Worm (Caenorhabditis elegans) whole organism, L1 larva: ENCODE data around the gene C07E3.9.
A peak's percentile ranks its signal among the peaks of the same experiment; 100 is the strongest.

Source experiments
- F16B12.6 ChIP-seq: fragments of 150-350 bp; optimal IDR thresholded peaks from 2 replicates; lab custom pipeline; 2014; ENCODE audit warnings: missing biosample characterization, missing genetic modification characterization
- alr-1 ChIP-seq: fragments of 200-800 bp; sonication (Bioruptor generic); optimal IDR thresholded peaks from 2 replicates; lab custom pipeline; 2018; ENCODE audit warnings: borderline replicate concordance, mild to moderate bottlenecking, missing genetic modification characterization, missing compliant biosample characterization
- aly-2 ChIP-seq: fragments of 150-350 bp; optimal IDR thresholded peaks from 2 replicates; lab custom pipeline; 2014; ENCODE audit warnings: missing biosample characterization, missing genetic modification characterization
- ceh-82 ChIP-seq, 3 experiments: fragments of 150-350 bp in 1 of 3; sonication (generic microtip) in 2 of 3; optimal IDR thresholded peaks; 2 replicates each; lab custom pipeline; 2014 to 2017; ENCODE audit warnings: missing biosample characterization in 3 of 3, missing genetic modification characterization in 3 of 3
- dpl-1 ChIP-seq, 3 experiments: fragments of 150-350 bp in 2 of 3; sonication (generic microtip) in 1 of 3; optimal IDR thresholded peaks; 2 replicates each; lab custom pipeline; 2014 to 2017; ENCODE audit warnings: missing biosample characterization in 3 of 3, missing genetic modification characterization in 3 of 3, missing genetic modification reagents in 3 of 3
- efl-1 ChIP-seq, 4 experiments: fragments of 150-350 bp; optimal IDR thresholded peaks in 3 of 4; peaks in 1 of 4; 1 replicate in 1 of 4; 2 replicates in 3 of 4; lab custom pipeline; 2014; ENCODE audit warnings: missing biosample characterization in 2 of 4, missing genetic modification characterization in 2 of 4, missing genetic modification reagents in 2 of 4
- egl-13 ChIP-seq: sonication (generic microtip); optimal IDR thresholded peaks from 2 replicates; lab custom pipeline; 2016; ENCODE audit warnings: missing genotype, missing genetic modification reagents, missing genetic modification characterization, missing compliant biosample characterization
- elt-3 ChIP-seq, 6 experiments: fragments of 150-350 bp in 1 of 6; sonication (generic microtip); optimal IDR thresholded peaks; 2 replicates each; lab custom pipeline; 2017 to 2018; ENCODE audit warnings: missing biosample characterization in 6 of 6, missing genetic modification characterization in 6 of 6, inconsistent platforms in 1 of 6
- fkh-4 ChIP-seq: sonication (generic microtip); optimal IDR thresholded peaks from 2 replicates; lab custom pipeline; 2016; ENCODE audit warnings: missing compliant biosample characterization, missing genetic modification characterization, borderline replicate concordance
- fos-1 ChIP-seq: fragments of 150-350 bp; optimal IDR thresholded peaks from 2 replicates; lab custom pipeline; 2014; ENCODE audit warnings: missing biosample characterization, missing genetic modification characterization
- isw-1 ChIP-seq: fragments of 200-800 bp; sonication (Bioruptor generic); IDR thresholded peaks from 2 replicates; pipeline ENCODE4 v1.3.6; 2022; ENCODE audit warnings: missing genetic modification characterization, missing compliant biosample characterization
- lin-13 ChIP-seq: fragments of 150-350 bp; optimal IDR thresholded peaks from 2 replicates; lab custom pipeline; 2014; ENCODE audit warnings: missing biosample characterization, missing genetic modification reagents, missing genetic modification characterization
- lsy-2 ChIP-seq, 2 experiments: fragments of 150-350 bp; optimal IDR thresholded peaks; 2 replicates each; lab custom pipeline; 2014; ENCODE audit warnings: missing biosample characterization in 2 of 2, missing genetic modification characterization in 2 of 2
- mdl-1 ChIP-seq, 2 experiments: fragments of 150-350 bp; optimal IDR thresholded peaks; 2 replicates each; lab custom pipeline; 2014 to 2017; ENCODE audit warnings: missing biosample characterization in 2 of 2, missing genetic modification characterization in 2 of 2, inconsistent platforms in 1 of 2
- mef-2 ChIP-seq: fragments of 150-350 bp; optimal IDR thresholded peaks from 2 replicates; lab custom pipeline; 2014; ENCODE audit warnings: missing biosample characterization, missing genetic modification characterization
- mep-1 ChIP-seq: fragments of 150-350 bp; optimal IDR thresholded peaks from 2 replicates; lab custom pipeline; 2014; ENCODE audit warnings: missing biosample characterization, missing genetic modification characterization
- nhr-20 ChIP-seq: sonication (generic microtip); optimal IDR thresholded peaks from 2 replicates; lab custom pipeline; 2016; ENCODE audit warnings: mild to moderate bottlenecking, missing genetic modification characterization, missing compliant biosample characterization
- nhr-237 ChIP-seq: fragments of 150-350 bp; optimal IDR thresholded peaks from 2 replicates; lab custom pipeline; 2014; ENCODE audit warnings: missing biosample characterization, missing genetic modification characterization
- nhr-28 ChIP-seq: fragments of 150-350 bp; optimal IDR thresholded peaks from 2 replicates; lab custom pipeline; 2014; ENCODE audit warnings: missing biosample characterization, missing genetic modification characterization
- nhr-71 ChIP-seq: sonication (generic microtip); optimal IDR thresholded peaks from 2 replicates; lab custom pipeline; 2016; ENCODE audit warnings: mild to moderate bottlenecking, missing genetic modification characterization, moderate library complexity, missing compliant biosample characterization
- nhr-77 ChIP-seq: fragments of 150-350 bp; optimal IDR thresholded peaks from 2 replicates; lab custom pipeline; 2014; ENCODE audit warnings: missing biosample characterization, missing genetic modification characterization
- nhr-84 ChIP-seq: sonication (generic microtip); optimal IDR thresholded peaks from 2 replicates; lab custom pipeline; 2017; ENCODE audit warnings: missing biosample characterization, missing genetic modification characterization
- nhr-85 ChIP-seq: sonication (generic microtip); peaks from one replicate; lab custom pipeline; 2016; ENCODE audit warnings: missing genetic modification characterization, inconsistent platforms, missing compliant biosample characterization
- pag-3 ChIP-seq: sonication (generic microtip); optimal IDR thresholded peaks from 2 replicates; lab custom pipeline; 2017; ENCODE audit warnings: missing genetic modification characterization, mild to moderate bottlenecking, missing compliant biosample characterization, antibody characterized with exemption, borderline replicate concordance; ENCODE audit not compliant: insufficient read depth
- pax-3 ChIP-seq: fragments of 200-800 bp; sonication (Bioruptor generic); optimal IDR thresholded peaks from 2 replicates; lab custom pipeline; 2018; ENCODE audit warnings: mild to moderate bottlenecking, missing genetic modification characterization, moderate library complexity, missing compliant biosample characterization
- pqm-1 ChIP-seq: sonication (generic microtip); optimal IDR thresholded peaks from 3 replicates; lab custom pipeline; 2017; ENCODE audit warnings: missing biosample characterization, missing genetic modification characterization
- rnt-1 ChIP-seq: sonication (generic microtip); optimal IDR thresholded peaks from 2 replicates; lab custom pipeline; 2016; ENCODE audit warnings: mild to moderate bottlenecking, missing genetic modification characterization, moderate library complexity, missing compliant biosample characterization
- skn-1 ChIP-seq: fragments of 150-350 bp; optimal IDR thresholded peaks from 2 replicates; lab custom pipeline; 2014; ENCODE audit warnings: missing biosample characterization, missing genetic modification characterization
- sox-4 ChIP-seq: sonication (generic microtip); optimal IDR thresholded peaks from 2 replicates; lab custom pipeline; 2016; ENCODE audit warnings: missing genetic modification characterization, missing compliant biosample characterization
- sup-37 ChIP-seq: fragments of 200-800 bp; sonication (Bioruptor generic); optimal IDR thresholded peaks from 2 replicates; lab custom pipeline; 2018; ENCODE audit warnings: mild to moderate bottlenecking, missing genetic modification characterization, missing compliant biosample characterization
- swsn-7 ChIP-seq: sonication (generic microtip); optimal IDR thresholded peaks from 2 replicates; lab custom pipeline; 2016; ENCODE audit warnings: missing genetic modification characterization, missing compliant biosample characterization
- tbx-2 ChIP-seq: sonication (generic microtip); optimal IDR thresholded peaks from 2 replicates; lab custom pipeline; 2016; ENCODE audit warnings: missing genetic modification characterization, missing compliant biosample characterization
- tlp-1 ChIP-seq: fragments of 150-350 bp; optimal IDR thresholded peaks from 2 replicates; lab custom pipeline; 2014; ENCODE audit warnings: missing biosample characterization, missing genetic modification characterization
- unc-30 ChIP-seq: sonication (generic microtip); optimal IDR thresholded peaks from 2 replicates; lab custom pipeline; 2017; ENCODE audit warnings: missing biosample characterization, missing genetic modification characterization
- unc-98 ChIP-seq: fragments of 200-800 bp; sonication (Bioruptor generic); IDR thresholded peaks from 2 replicates; pipeline ENCODE4 v1.3.6; 2022; ENCODE audit warnings: missing genetic modification characterization, missing compliant biosample characterization
- xbp-1 ChIP-seq: sonication (generic microtip); optimal IDR thresholded peaks from 2 replicates; lab custom pipeline; 2016; ENCODE audit warnings: missing genetic modification characterization, missing compliant biosample characterization
- zag-1 ChIP-seq: fragments of 150-350 bp; optimal IDR thresholded peaks from 2 replicates; lab custom pipeline; 2014; ENCODE audit warnings: missing biosample characterization, missing genetic modification characterization
- zip-4 ChIP-seq: fragments of 200-800 bp; sonication (Bioruptor generic); optimal IDR thresholded peaks from 2 replicates; lab custom pipeline; 2018; ENCODE audit warnings: mild to moderate bottlenecking, missing genetic modification characterization, moderate library complexity, missing compliant biosample characterization

Gene C07E3.9

DNA sequence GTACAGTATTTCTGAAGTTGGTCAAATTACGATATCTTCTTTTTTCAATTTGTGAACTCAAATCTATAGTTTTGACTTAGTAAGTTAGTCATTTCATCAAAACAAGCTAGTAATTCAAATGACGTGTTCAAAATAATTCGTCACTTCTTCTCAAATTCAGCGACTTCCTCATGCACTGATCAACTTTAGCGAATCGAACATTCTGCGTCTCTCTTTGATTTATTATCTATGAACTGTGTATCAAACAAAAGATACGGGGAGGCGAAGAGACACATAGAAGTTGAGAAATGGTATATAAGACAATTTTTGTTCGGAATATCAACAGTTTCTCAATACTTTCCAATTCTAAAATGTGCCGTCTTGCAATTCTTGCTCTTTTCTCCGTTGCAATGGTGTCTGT is 38.6 kb upstream of the C07E3.9 start, which contains the start of gene srlf-34:
Gene srlf-34, plus strand, starts transcription at position 321 of the 400 bp plus-strand sequence.
- TF ChIP-seq swsn-7 (tag; lab: Kevin White, UChicago), result no peak
- peak; percentile 76 for TF ChIP-seq nhr-85 (tag; lab: Kevin White, UChicago)
- TF ChIP-seq elt-3 (tag; optimal IDR thresholded peaks at IDR 0.05; lab: Kevin White, UChicago), result no peak
- no peak for TF ChIP-seq ceh-82 (tag; optimal IDR thresholded peaks at IDR 0.05; lab: Kevin White, UChicago)
- no peak for TF ChIP-seq nhr-20 (tag; lab: Kevin White, UChicago)
- TF ChIP-seq tbx-2 (tag; lab: Kevin White, UChicago), result no peak
- TF ChIP-seq fkh-4 (tag; lab: Kevin White, UChicago), result no peak
- no peak for TF ChIP-seq efl-1 (optimal IDR thresholded peaks at IDR 0.05; lab: Kevin White, UChicago)
- TF ChIP-seq efl-1 (GFP tag; optimal IDR thresholded peaks at IDR 0.05 in 1 of 2; lab: Kevin White, UChicago), result peak in 1 of 2 experiments; percentile 10
- TF ChIP-seq nhr-71, result no peak
- TF ChIP-seq isw-1 (GFP tag; lab: Robert Waterston, UW), result no peak
- no peak for TF ChIP-seq rnt-1

- no peak for TF ChIP-seq nhr-85 (tag; lab: Kevin White, UChicago)
- no peak for TF ChIP-seq lin-13 (GFP tag; lab: Kevin White, UChicago)
- no peak for TF ChIP-seq nhr-71
- TF ChIP-seq swsn-7 (tag; lab: Kevin White, UChicago), result no peak
- no peak for TF ChIP-seq mdl-1 (tag; optimal IDR thresholded peaks at IDR 0.05; lab: Kevin White, UChicago)
- no peak for TF ChIP-seq xbp-1
- no peak for TF ChIP-seq pax-3 (tag; lab: Kevin White, UChicago)
- TF ChIP-seq F16B12.6 (tag; lab: Kevin White, UChicago), result no peak
- no peak for TF ChIP-seq zip-4 (GFP tag; lab: Kevin White, UChicago)
- TF ChIP-seq skn-1 (tag; lab: Kevin White, UChicago), result no peak
- no peak for TF ChIP-seq tlp-1 (tag; lab: Kevin White, UChicago)
- TF ChIP-seq fos-1 (tag; lab: Kevin White, UChicago), result no peak
- no peak for TF ChIP-seq ceh-82 (tag; optimal IDR thresholded peaks at IDR 0.05; lab: Kevin White, UChicago)
- no peak for TF ChIP-seq nhr-77 (tag; lab: Kevin White, UChicago)
- no peak for TF ChIP-seq unc-30 (tag; lab: Kevin White, UChicago)
- TF ChIP-seq aly-2 (tag; lab: Kevin White, UChicago), result no peak
- TF ChIP-seq fkh-4 (tag; lab: Kevin White, UChicago), result no peak
- no peak for TF ChIP-seq dpl-1 (GFP tag; optimal IDR thresholded peaks at IDR 0.05; lab: Kevin White, UChicago)
These were observed 35.3 kb upstream of the C07E3.9 start, which contains the start of gene idpp-8 for ce11 chrII:10315252-10315651. TSS of gene idpp-8 (plus strand) at chrII:10315552.

- TF ChIP-seq pqm-1 (tag; lab: Kevin White, UChicago), result no peak
- TF ChIP-seq sox-4 (tag; lab: Kevin White, UChicago), result no peak
- no peak for TF ChIP-seq nhr-77 (tag; lab: Kevin White, UChicago)
- TF ChIP-seq sup-37 (GFP tag; lab: Kevin White, UChicago), result no peak
- TF ChIP-seq nhr-84 (tag; lab: Kevin White, UChicago), result no peak
- no peak for TF ChIP-seq nhr-28 (tag; lab: Kevin White, UChicago)
- TF ChIP-seq nhr-237, result no peak
- TF ChIP-seq zag-1 (tag; lab: Kevin White, UChicago), result no peak
- no peak for TF ChIP-seq lsy-2 (tag; optimal IDR thresholded peaks at IDR 0.05; lab: Kevin White, UChicago)
- TF ChIP-seq fkh-4 (tag; lab: Kevin White, UChicago), result no peak
- no peak for TF ChIP-seq nhr-20 (tag; lab: Kevin White, UChicago)
- TF ChIP-seq alr-1 (tag; lab: Kevin White, UChicago), result no peak
- no peak for TF ChIP-seq pag-3 (tag; lab: Kevin White, UChicago)
- no peak for TF ChIP-seq unc-98 (GFP tag; lab: Robert Waterston, UW)
- TF ChIP-seq skn-1 (tag; lab: Kevin White, UChicago), result no peak
- TF ChIP-seq tlp-1 (tag; lab: Kevin White, UChicago), result no peak
- TF ChIP-seq mef-2, result no peak
- TF ChIP-seq egl-13 (tag; lab: Kevin White, UChicago), result no peak
- no peak for TF ChIP-seq zip-4 (GFP tag; lab: Kevin White, UChicago)
- TF ChIP-seq mep-1 (tag; lab: Kevin White, UChicago), result no peak
These were observed 34.4 kb upstream of the C07E3.9 start, which contains the start of gene gcy-5 for ce11 chrII:10316119-10316518. TSS of gene gcy-5 (minus strand) at chrII:10316219.
